Fruit fly (Drosophila melanogaster) whole organism: ENCODE data around the gene nxf4.

ENCODE experiments used
- CG8478 ChIP-seq: fragments of >200 bp; optimal IDR thresholded peaks from 2 replicates; lab custom pipeline; 2018; ENCODE audit warnings: inconsistent platforms
- Dll ChIP-seq: fragments of >200 bp; optimal IDR thresholded peaks from 2 replicates; lab custom pipeline; 2017
- EcR ChIP-seq, 2 experiments: fragments of >200 bp; optimal IDR thresholded peaks; 2 replicates each; lab custom pipeline; 2017; ENCODE audit warnings: missing biosample characterization in 2 of 2, missing genetic modification characterization in 2 of 2, missing genetic modification reagents in 2 of 2
- pan ChIP-seq: fragments of >200 bp; optimal IDR thresholded peaks from 2 replicates; lab custom pipeline; 2017
- psq ChIP-seq: fragments of >200 bp; optimal IDR thresholded peaks from 2 replicates; lab custom pipeline; 2017
- usp ChIP-seq: fragments of >200 bp; optimal IDR thresholded peaks from 2 replicates; lab custom pipeline; 2017; ENCODE audit warnings: missing biosample characterization, missing genetic modification characterization, mixed read lengths

DNA sequence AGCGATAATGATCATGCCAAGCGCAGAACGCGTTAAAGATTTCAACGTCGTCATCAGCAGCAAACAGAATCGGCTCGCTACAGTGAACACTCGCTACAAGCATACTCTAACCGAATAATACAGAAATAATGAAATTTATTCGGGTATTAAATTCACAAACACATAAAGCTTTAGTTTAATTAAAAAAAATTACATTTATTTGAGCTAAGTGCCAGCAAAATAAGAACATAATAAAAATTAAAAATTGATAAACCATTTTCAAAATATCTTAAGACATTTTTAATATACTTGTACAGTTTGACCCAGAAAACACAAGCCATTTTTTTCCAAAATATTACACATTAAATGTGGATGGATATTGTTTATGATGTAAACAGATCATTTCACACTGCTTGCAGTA lies 20.3 kb upstream of the nxf4 start:
- TF ChIP-seq pan (lab: Kevin White, UChicago) (no peak), usp (no peak), psq (lab: Kevin White, UChicago) (no peak), CG8478 (lab: Kevin White, UChicago) (no peak), EcR (GFP tag; optimal IDR thresholded peaks at IDR 0.05; lab: Kevin White, UChicago) (no peak), Dll (no peak)
